Worm (Caenorhabditis elegans) whole organism, L1 larva: ENCODE measurements around the gene vglu-3.

ENCODE experiments used
- C34B4.2 ChIP-seq: sonication (generic microtip); optimal IDR thresholded peaks from 2 replicates; lab custom pipeline; 2017; ENCODE audit warnings: mild to moderate bottlenecking, missing genetic modification characterization, missing compliant biosample characterization
- ama-1 ChIP-seq: fragments of 150-350 bp; optimal IDR thresholded peaks from 2 replicates; lab custom pipeline; 2014
- blmp-1 ChIP-seq: fragments of 150-350 bp; optimal IDR thresholded peaks from 2 replicates; lab custom pipeline; 2014; ENCODE audit warnings: missing biosample characterization, missing genetic modification characterization
- egl-27 ChIP-seq, 2 experiments: fragments of 150-350 bp in 1 of 2; sonication (generic microtip); optimal IDR thresholded peaks; 3 replicates each; lab custom pipeline; 2017 to 2018; ENCODE audit warnings: missing biosample characterization in 2 of 2, missing genetic modification characterization in 2 of 2, missing genetic modification reagents in 2 of 2
- elt-3 ChIP-seq, 6 experiments: fragments of 150-350 bp in 1 of 6; sonication (generic microtip); optimal IDR thresholded peaks; 2 replicates each; lab custom pipeline; 2017 to 2018; ENCODE audit warnings: missing biosample characterization in 6 of 6, missing genetic modification characterization in 6 of 6, inconsistent platforms in 1 of 6
- fos-1 ChIP-seq: fragments of 150-350 bp; optimal IDR thresholded peaks from 2 replicates; lab custom pipeline; 2014; ENCODE audit warnings: missing biosample characterization, missing genetic modification characterization
- jun-1 ChIP-seq: fragments of 150-350 bp; optimal IDR thresholded peaks from 2 replicates; lab custom pipeline; 2014; ENCODE audit warnings: missing biosample characterization, missing genetic modification reagents, missing genetic modification characterization
- lin-35 ChIP-seq, 2 experiments: fragments of 150-350 bp; optimal IDR thresholded peaks; 2 replicates each; lab custom pipeline; 2014; ENCODE audit warnings: missing biosample characterization in 2 of 2, missing genetic modification characterization in 2 of 2, missing genetic modification reagents in 2 of 2
- nhr-28 ChIP-seq: fragments of 150-350 bp; optimal IDR thresholded peaks from 2 replicates; lab custom pipeline; 2014; ENCODE audit warnings: missing biosample characterization, missing genetic modification characterization
- pqm-1 ChIP-seq: sonication (generic microtip); optimal IDR thresholded peaks from 3 replicates; lab custom pipeline; 2017; ENCODE audit warnings: missing biosample characterization, missing genetic modification characterization
- rnt-1 ChIP-seq: sonication (generic microtip); optimal IDR thresholded peaks from 2 replicates; lab custom pipeline; 2016; ENCODE audit warnings: mild to moderate bottlenecking, missing genetic modification characterization, moderate library complexity, missing compliant biosample characterization
- snpc-4 ChIP-seq: fragments of 150-350 bp; optimal IDR thresholded peaks from 2 replicates; lab custom pipeline; 2014; ENCODE audit warnings: missing biosample characterization, missing genetic modification characterization
- unc-62 ChIP-seq: fragments of 150-350 bp; optimal IDR thresholded peaks from 2 replicates; lab custom pipeline; 2014; ENCODE audit warnings: missing biosample characterization, missing genetic modification reagents, missing genetic modification characterization

DNA sequence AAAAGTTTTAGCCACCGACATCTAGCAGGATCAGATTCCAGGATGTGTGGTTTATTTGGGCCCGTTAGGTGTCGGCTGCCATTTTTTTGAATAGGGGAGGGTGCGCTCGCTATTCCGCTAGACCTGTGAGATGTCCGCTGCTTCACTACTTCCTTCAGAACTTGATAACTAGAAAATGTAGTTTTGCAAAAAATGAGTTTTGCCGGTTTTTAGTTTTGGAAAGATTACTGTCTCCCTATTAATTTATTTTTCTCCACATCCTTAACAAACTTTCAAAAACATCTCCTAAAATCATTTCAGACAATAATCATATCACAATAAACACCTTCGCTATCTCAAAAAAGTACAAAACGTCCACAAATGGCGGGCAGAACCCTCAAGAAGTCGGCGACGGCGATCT is 5.3 kb upstream of the vglu-3 start, which contains the start of gene vglu-2:
- TF ChIP-seq ama-1 (lab: Kevin White, UChicago) (no peak), nhr-28 (tag; lab: Kevin White, UChicago) (no peak), snpc-4 (tag; lab: Kevin White, UChicago) (no peak), lin-35 (GFP tag; optimal IDR thresholded peaks at IDR 0.05; lab: Kevin White, UChicago) (no peak), unc-62 (GFP tag; lab: Kevin White, UChicago) (no peak), egl-27 (tag; optimal IDR thresholded peaks at IDR 0.05; lab: Kevin White, UChicago) (no peak), C34B4.2 (tag; lab: Kevin White, UChicago) (no peak), jun-1 (tag; lab: Kevin White, UChicago) (no peak), fos-1 (tag; lab: Kevin White, UChicago) (no peak), pqm-1 (no peak), elt-3 (tag; optimal IDR thresholded peaks at IDR 0.05; lab: Kevin White, UChicago) (no peak), rnt-1 (tag; lab: Kevin White, UChicago) (no peak), blmp-1 (tag; lab: Kevin White, UChicago) (no peak)
